Fruit fly (Drosophila melanogaster): Measurements from ENCODE around the gene CG2100.

Gene CG2100

DNA sequence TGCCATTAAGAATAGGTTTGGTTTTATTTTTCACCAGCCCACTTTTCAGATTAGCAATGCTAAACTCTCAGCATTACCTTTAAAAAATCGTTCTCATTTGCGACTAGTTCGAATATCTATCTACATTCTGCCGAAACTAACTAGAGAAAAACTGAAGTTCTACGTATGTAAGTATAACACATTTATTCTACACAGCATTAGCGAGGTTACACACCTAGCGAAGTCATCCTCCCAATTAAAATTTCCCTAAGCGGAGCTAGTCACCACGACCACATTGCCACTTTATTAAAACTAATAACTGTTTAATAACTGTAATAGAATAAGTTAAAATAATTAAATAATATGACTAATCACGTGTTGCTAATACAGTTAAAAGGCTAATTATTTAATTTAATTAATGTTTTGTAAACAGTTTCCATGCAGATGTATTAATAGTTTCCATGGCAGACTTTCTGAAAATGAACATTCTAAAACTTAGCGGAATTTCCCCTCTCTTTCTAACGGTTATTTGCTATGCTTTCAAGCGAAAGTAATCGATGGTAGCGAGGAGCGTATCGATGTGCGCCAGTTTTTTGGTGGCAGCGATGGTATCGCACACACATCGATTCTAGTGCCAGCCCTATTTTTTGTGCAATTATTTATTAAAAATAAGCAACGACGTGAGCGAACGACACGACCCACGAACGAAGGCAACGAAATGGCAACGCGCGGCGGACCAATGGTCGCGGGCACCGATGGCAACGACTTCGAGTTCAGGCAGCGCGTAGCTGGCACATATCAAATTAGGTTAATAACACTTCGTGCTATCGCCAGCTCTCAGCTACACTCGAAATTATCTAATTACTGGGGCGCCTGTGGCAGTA is 42.8 kb upstream of the CG2100 start, which contains the start of gene jagn (continued):
- TF ChIP-seq CG17186 (GFP tag; optimal IDR thresholded peaks at IDR 0.05) (peak; percentile 87), CG18619 (GFP tag; optimal IDR thresholded peaks at IDR 0.05) (peak; percentile 53), CG13894 (tag; optimal IDR thresholded peaks at IDR 0.05) (peak; percentile 31), CG16815 (GFP tag; optimal IDR thresholded peaks at IDR 0.05) (no peak), ro (GFP tag; IDR thresholded peaks at IDR 0.05) (no peak), Nf-YA (GFP tag; IDR thresholded peaks at IDR 0.05) (0 out of 2 replicates have a peak, but pooled peaks have one; percentile 29), CG1024 (GFP tag; IDR thresholded peaks at IDR 0.05) (peak; percentile 46; the same call in 1 of the 2 replicates), CG43689 (GFP tag; IDR thresholded peaks at IDR 0.05) (no peak), NC2β (GFP tag; optimal IDR thresholded peaks at IDR 0.05) (peak; percentile 43), hkb (optimal IDR thresholded peaks at IDR 0.05) (peak; percentile 25), hkb (GFP tag; IDR thresholded peaks at IDR 0.05) (peak; percentile 52; the same call in 1 of the 2 replicates), mirr (GFP tag; optimal IDR thresholded peaks at IDR 0.05) (no peak), ssp (GFP tag; IDR thresholded peaks at IDR 0.05) (peak; percentile 53), CG8089 (GFP tag; optimal IDR thresholded peaks at IDR 0.05) (peak; percentile 46), CG4730 (GFP tag; IDR thresholded peaks at IDR 0.05) (0 out of 2 replicates have a peak, but pooled peaks have one; percentile 28), CoRest (tag; optimal IDR thresholded peaks at IDR 0.05) (peak; percentile 82), CG17385 (GFP tag; optimal IDR thresholded peaks at IDR 0.05) (peak; percentile 61), CG11695 (GFP tag; IDR thresholded peaks at IDR 0.05) (0 out of 3 replicates have a peak, but pooled peaks have one; percentile 13), Adf1 (GFP tag; IDR thresholded peaks at IDR 0.05) (peak; percentile 39), Nf-YB (GFP tag; optimal IDR thresholded peaks at IDR 0.05) (peak; percentile 41), cad (GFP tag; optimal IDR thresholded peaks at IDR 0.05) (no peak), CG15479 (GFP tag; optimal IDR thresholded peaks at IDR 0.05) (peak; percentile 80), luna (GFP tag; optimal IDR thresholded peaks at IDR 0.05) (peak; percentile 51), zfh1 (GFP tag; IDR thresholded peaks at IDR 0.05) (peak; percentile 68; the same call in 2 of the 3 replicates), CG12299 (tag; optimal IDR thresholded peaks at IDR 0.05) (no peak), HLH4C (GFP tag; IDR thresholded peaks at IDR 0.05; ENCODE audit: partially characterized antibody) (peak; percentile 99), Bteb2 (GFP tag; optimal IDR thresholded peaks at IDR 0.05) (peak; percentile 19), CG3065 (GFP tag; optimal IDR thresholded peaks at IDR 0.05) (no peak), CG7271 (tag; optimal IDR thresholded peaks at IDR 0.05) (peak; percentile 79), CG11696 (GFP tag; IDR thresholded peaks at IDR 0.05) (no peak), CG11456 (GFP tag; IDR thresholded peaks at IDR 0.05) (peak; percentile 88), CG7839 (tag; optimal IDR thresholded peaks at IDR 0.05) (peak; percentile 52), pzg (GFP tag; optimal IDR thresholded peaks at IDR 0.05) (peak; percentile 90), Hey (tag; optimal IDR thresholded peaks at IDR 0.05) (no peak), rib (GFP tag; IDR thresholded peaks at IDR 0.05) (peak; percentile 55; the same call in 1 of the 2 replicates), Neu2 (GFP tag; optimal IDR thresholded peaks at IDR 0.05; ENCODE audit: borderline replicate concordance) (no peak), CG6813 (GFP tag; optimal IDR thresholded peaks at IDR 0.05) (no peak), Poxn (GFP tag; IDR thresholded peaks at IDR 0.05) (no peak), peb (GFP tag; IDR thresholded peaks at IDR 0.05) (no peak), gce (GFP tag; IDR thresholded peaks at IDR 0.05) (no peak), HLH3B (GFP tag; IDR thresholded peaks at IDR 0.05) (0 out of 2 replicates have a peak, but pooled peaks have one; percentile 29), Hr78 (GFP tag; optimal IDR thresholded peaks at IDR 0.05) (no peak), pita (GFP tag; optimal IDR thresholded peaks at IDR 0.05) (peak; percentile 95), so (GFP tag; IDR thresholded peaks at IDR 0.05) (no peak), Sox102F (GFP tag; optimal IDR thresholded peaks at IDR 0.05) (peak; percentile 26), lbe (GFP tag; optimal IDR thresholded peaks at IDR 0.05) (peak; percentile 80), jing (GFP tag; optimal IDR thresholded peaks at IDR 0.05) (no peak), CG33557 (GFP tag; optimal IDR thresholded peaks at IDR 0.05) (peak; percentile 23), CG1832 (GFP tag; optimal IDR thresholded peaks at IDR 0.05) (peak; percentile 14)

All from whole organism, embryonic.